Fruit fly (Drosophila melanogaster): Measurements from ENCODE around the gene CG33783.

Gene CG33783

DNA sequence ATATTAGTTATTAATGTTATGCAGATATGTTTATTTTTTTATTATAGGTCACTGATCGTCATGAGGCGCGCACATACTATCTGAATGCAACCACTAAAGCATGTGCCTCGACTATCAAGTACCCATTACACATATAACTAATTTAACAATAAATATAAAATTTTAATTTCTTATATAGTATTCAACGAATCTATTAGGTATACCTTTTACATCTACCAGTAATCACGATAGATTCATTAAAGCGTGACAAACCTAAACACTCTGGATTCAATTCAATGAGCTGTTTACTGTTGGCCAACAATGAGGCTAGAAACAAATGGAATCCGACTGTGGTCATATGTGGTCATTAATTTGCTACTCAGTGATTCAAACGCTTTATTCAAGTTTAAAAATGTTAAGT, 1.0 kb downstream of the CG33783 start, which contains the start of gene CG33784:
TSS of gene CG33784 (plus strand) at position 301 of the 400 bp plus-strand sequence.
- TF ChIP-seq dpn (GFP tag; optimal IDR thresholded peaks at IDR 0.05) (no peak), Ets97D (GFP tag; optimal IDR thresholded peaks at IDR 0.05) (no peak), CG18011 (GFP tag; optimal IDR thresholded peaks at IDR 0.05) (no peak), Atf3 (GFP tag; optimal IDR thresholded peaks at IDR 0.05) (no peak), CG14441 (GFP tag; IDR thresholded peaks at IDR 0.05) (no peak), al (GFP tag; IDR thresholded peaks at IDR 0.05) (no peak), amos (GFP tag; IDR thresholded peaks at IDR 0.05; ENCODE audit: partially characterized antibody) (no peak), NC2α (GFP tag; optimal IDR thresholded peaks at IDR 0.05) (no peak), sqz (GFP tag; optimal IDR thresholded peaks at IDR 0.05) (no peak), CG15073 (GFP tag; optimal IDR thresholded peaks at IDR 0.05) (no peak), Oaz (GFP tag; IDR thresholded peaks at IDR 0.05) (no peak), CG10979 (tag; optimal IDR thresholded peaks at IDR 0.05) (no peak), gcm (GFP tag; optimal IDR thresholded peaks at IDR 0.05) (no peak), caup (GFP tag; optimal IDR thresholded peaks at IDR 0.05; ENCODE audit: severe bottlenecking) (no peak), Sox102F (GFP tag; optimal IDR thresholded peaks at IDR 0.05) (no peak), lab (GFP tag; optimal IDR thresholded peaks at IDR 0.05) (no peak), MBD-R2 (GFP tag; IDR thresholded peaks at IDR 0.05) (no peak), lola (GFP tag; optimal IDR thresholded peaks at IDR 0.05) (no peak)

DNA sequence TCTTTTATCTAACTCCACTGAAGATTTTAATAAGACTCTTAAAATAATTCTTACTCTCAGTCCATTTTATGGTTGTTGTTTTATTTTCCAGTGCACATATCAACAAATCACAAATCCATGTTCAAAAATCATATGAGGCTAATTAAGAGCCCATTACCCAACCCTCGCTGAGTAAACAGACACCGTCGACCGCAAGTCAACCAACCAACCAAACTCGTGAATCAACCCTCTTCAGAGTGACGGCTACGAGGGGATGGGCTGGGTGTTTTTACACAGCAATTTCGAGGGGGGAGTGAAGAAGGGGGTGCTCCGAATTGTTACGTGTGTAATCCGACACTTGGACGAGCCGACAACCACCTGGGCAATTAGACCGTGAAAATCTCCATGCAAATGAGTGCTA, 2.2 kb downstream of the CG33783 start:
- TF ChIP-seq lbe (GFP tag; optimal IDR thresholded peaks at IDR 0.05), result no peak
- TF ChIP-seq sens (GFP tag), result peak; percentile 56
- TF ChIP-seq ara (GFP tag; IDR thresholded peaks at IDR 0.05), result no peak
- TF ChIP-seq Hr39 (optimal IDR thresholded peaks at IDR 0.05), result no peak
- no peak for TF ChIP-seq CG17328 (GFP tag; IDR thresholded peaks at IDR 0.05)
- TF ChIP-seq CG18476 (GFP tag; optimal IDR thresholded peaks at IDR 0.05), result peak; percentile 90
- TF ChIP-seq gcm (GFP tag; optimal IDR thresholded peaks at IDR 0.05), result no peak
- TF ChIP-seq MTF-1 (GFP tag; optimal IDR thresholded peaks at IDR 0.05; ENCODE audit: borderline replicate concordance), result no peak
- TF ChIP-seq CG1647 (GFP tag; optimal IDR thresholded peaks at IDR 0.05), result no peak
- no peak for TF ChIP-seq Ssrp (tag; optimal IDR thresholded peaks at IDR 0.05)
- no peak for TF ChIP-seq eyg (GFP tag; optimal IDR thresholded peaks at IDR 0.05)
- no peak for TF ChIP-seq jing (GFP tag; optimal IDR thresholded peaks at IDR 0.05)
- TF ChIP-seq CG12071 (GFP tag; optimal IDR thresholded peaks at IDR 0.05), result no peak
- TF ChIP-seq CG12769 (tag; optimal IDR thresholded peaks at IDR 0.05), result no peak
- TF ChIP-seq Bteb2 (GFP tag; optimal IDR thresholded peaks at IDR 0.05), result no peak
- TF ChIP-seq GATAe (GFP tag; conservative IDR thresholded peaks at IDR 0.05), result no peak
- TF ChIP-seq CG7963 (GFP tag; IDR thresholded peaks at IDR 0.05; ENCODE audit: partially characterized antibody), result no peak
- TF ChIP-seq Neu2 (GFP tag; optimal IDR thresholded peaks at IDR 0.05; ENCODE audit: borderline replicate concordance), result no peak
- TF ChIP-seq CG13894 (tag; optimal IDR thresholded peaks at IDR 0.05), result no peak
- TF ChIP-seq CG4730 (GFP tag; IDR thresholded peaks at IDR 0.05), result no peak
- no peak for TF ChIP-seq CG2202 (tag; optimal IDR thresholded peaks at IDR 0.05)
- no peak for TF ChIP-seq CG12219 (GFP tag; optimal IDR thresholded peaks at IDR 0.05)
- TF ChIP-seq Ptx1 (GFP tag; IDR thresholded peaks at IDR 0.05), result no peak
- no peak for TF ChIP-seq CG17829 (tag; optimal IDR thresholded peaks at IDR 0.05)
- TF ChIP-seq Nf-YC (tag; optimal IDR thresholded peaks at IDR 0.05), result peak; percentile 61
- TF ChIP-seq gem (tag; optimal IDR thresholded peaks at IDR 0.05), result peak; percentile 23
- no peak for TF ChIP-seq Deaf1 (tag; optimal IDR thresholded peaks at IDR 0.05)
- TF ChIP-seq slp2 (GFP tag; optimal IDR thresholded peaks at IDR 0.05), result no peak
- no peak for TF ChIP-seq Six4 (GFP tag; optimal IDR thresholded peaks at IDR 0.05)
- TF ChIP-seq CG4820 (GFP tag; optimal IDR thresholded peaks at IDR 0.05), result no peak
- no peak for TF ChIP-seq BtbVII (GFP tag; optimal IDR thresholded peaks at IDR 0.05)
- no peak for TF ChIP-seq D19B (GFP tag; optimal IDR thresholded peaks at IDR 0.05)
- no peak for TF ChIP-seq ab (GFP tag; optimal IDR thresholded peaks at IDR 0.05)
- TF ChIP-seq CG18599 (GFP tag; optimal IDR thresholded peaks at IDR 0.05), result no peak
